Worm (Caenorhabditis elegans) whole organism, young adult: ENCODE results near the gene ZC250.4.
A peak's percentile ranks its signal among the peaks of the same experiment; 100 is the strongest.

Experiments
- B0336.3 ChIP-seq: fragments of 200-800 bp; sonication (Bioruptor generic); IDR thresholded peaks from 2 replicates; pipeline ENCODE4 v1.3.6; 2022; ENCODE audit warnings: missing genetic modification characterization, missing compliant biosample characterization
- F23B12.7 ChIP-seq: sonication (generic microtip); optimal IDR thresholded peaks from 2 replicates; lab custom pipeline; 2017; ENCODE audit warnings: missing genetic modification characterization, mild to moderate bottlenecking, missing compliant biosample characterization, antibody characterized with exemption, moderate library complexity; ENCODE audit not compliant: insufficient read depth
- K12H6.12 ChIP-seq: fragments of 200-800 bp; sonication (Bioruptor generic); optimal IDR thresholded peaks from 2 replicates; lab custom pipeline; 2018; ENCODE audit warnings: mild to moderate bottlenecking, missing genetic modification characterization, missing compliant biosample characterization
- Y53F4B.3 ChIP-seq: fragments of 200-800 bp; sonication (Bioruptor generic); IDR thresholded peaks from 2 replicates; pipeline ENCODE4 v1.3.6; 2022; ENCODE audit warnings: missing genetic modification reagents, missing genetic modification characterization, missing compliant biosample characterization
- Y79H2A.3 ChIP-seq: fragments of 200-800 bp; sonication (Bioruptor generic); conservative IDR thresholded peaks from 2 replicates; pipeline ENCODE4 v1.3.6; 2022; ENCODE audit warnings: missing genetic modification reagents, missing genetic modification characterization, missing compliant biosample characterization
- aptf-2 ChIP-seq: fragments of 200-800 bp; sonication (Bioruptor generic); conservative IDR thresholded peaks from 2 replicates; pipeline ENCODE4 v1.3.6; 2022; ENCODE audit warnings: missing genetic modification reagents, missing genetic modification characterization, missing compliant biosample characterization
- atf-7 ChIP-seq: sonication (generic microtip); optimal IDR thresholded peaks from 2 replicates; lab custom pipeline; 2017; ENCODE audit warnings: mild to moderate bottlenecking, missing genetic modification characterization, missing compliant biosample characterization
- athp-1 ChIP-seq: sonication (generic microtip); optimal IDR thresholded peaks from 2 replicates; lab custom pipeline; 2017; ENCODE audit warnings: mild to moderate bottlenecking, missing genetic modification characterization, missing compliant biosample characterization
- cebp-1 ChIP-seq, 2 experiments: fragments of 200-800 bp in 1 of 2; sonication (Bioruptor generic) in 1 of 2; sonication (generic microtip) in 1 of 2; IDR thresholded peaks in 1 of 2; optimal IDR thresholded peaks in 1 of 2; 2 replicates each; pipeline versions ENCODE4 v1.3.6 to Lab custom; 2017 to 2022; ENCODE audit warnings: missing compliant biosample characterization in 2 of 2, missing genetic modification characterization in 2 of 2, mild to moderate bottlenecking in 1 of 2, missing genetic modification reagents in 1 of 2, moderate library complexity in 1 of 2
- ceh-100 ChIP-seq: fragments of 200-800 bp; sonication (Bioruptor generic); IDR thresholded peaks from 2 replicates; pipeline ENCODE4 v1.3.6; 2022; ENCODE audit warnings: missing genetic modification reagents, missing genetic modification characterization, missing compliant biosample characterization
- ceh-40 ChIP-seq: fragments of 200-800 bp; sonication (Bioruptor generic); IDR thresholded peaks from 2 replicates; pipeline ENCODE4 v1.3.6; 2022; ENCODE audit warnings: missing genetic modification characterization, missing compliant biosample characterization
- die-1 ChIP-seq: sonication (generic microtip); optimal IDR thresholded peaks from 2 replicates; lab custom pipeline; 2016; ENCODE audit warnings: missing genotype, mild to moderate bottlenecking, missing genetic modification characterization, missing compliant biosample characterization
- dox-1 ChIP-seq: fragments of 200-800 bp; sonication (Bioruptor generic); IDR thresholded peaks from 2 replicates; pipeline ENCODE4 v1.3.6; 2022; ENCODE audit warnings: missing genetic modification reagents, missing genetic modification characterization, missing compliant biosample characterization
- egl-18 ChIP-seq: fragments of 200-800 bp; sonication (Bioruptor generic); IDR thresholded peaks from 2 replicates; pipeline ENCODE4 v1.3.6; 2022; ENCODE audit warnings: missing genetic modification reagents, missing genetic modification characterization, missing compliant biosample characterization
- ekl-4 ChIP-seq: fragments of 200-800 bp; sonication (Bioruptor generic); IDR thresholded peaks from 2 replicates; pipeline ENCODE4 v1.3.6; 2022; ENCODE audit warnings: missing genetic modification reagents, missing genetic modification characterization, missing compliant biosample characterization
- gei-17 ChIP-seq: fragments of 200-800 bp; sonication (Bioruptor generic); optimal IDR thresholded peaks from 2 replicates; lab custom pipeline; 2018; ENCODE audit warnings: mild to moderate bottlenecking, missing genetic modification characterization, missing compliant biosample characterization
- him-1 ChIP-seq: sonication (generic microtip); optimal IDR thresholded peaks from 2 replicates; lab custom pipeline; 2016; ENCODE audit warnings: missing genotype, missing genetic modification reagents, missing genetic modification characterization, missing compliant biosample characterization
- hlh-12 ChIP-seq: sonication (generic microtip); optimal IDR thresholded peaks from 2 replicates; lab custom pipeline; 2016; ENCODE audit warnings: missing genetic modification characterization, missing compliant biosample characterization
- hmg-20 ChIP-seq: fragments of 200-800 bp; sonication (Bioruptor generic); IDR thresholded peaks from 2 replicates; pipeline ENCODE4 v1.3.6; 2022; ENCODE audit warnings: missing genetic modification reagents, missing genetic modification characterization, missing compliant biosample characterization
- hsf-1 ChIP-seq: fragments of 200-800 bp; sonication (Bioruptor generic); IDR thresholded peaks from 2 replicates; pipeline ENCODE4 v1.3.6; 2022; ENCODE audit warnings: missing genetic modification reagents, missing genetic modification characterization, missing compliant biosample characterization
- lin-35 ChIP-seq, 3 experiments: fragments of 150-350 bp in 2 of 3; sonication (generic microtip) in 1 of 3; optimal IDR thresholded peaks; 2 replicates each; lab custom pipeline; 2014 to 2018; ENCODE audit warnings: missing biosample characterization in 3 of 3, missing genetic modification characterization in 3 of 3, missing genetic modification reagents in 3 of 3
- lin-40 ChIP-seq: sonication (generic microtip); optimal IDR thresholded peaks from 2 replicates; lab custom pipeline; 2016; ENCODE audit warnings: missing genetic modification characterization, mild to moderate bottlenecking, missing compliant biosample characterization, missing genotype, missing genetic modification reagents
- lir-1 ChIP-seq: fragments of 200-800 bp; sonication (Bioruptor generic); conservative IDR thresholded peaks from 2 replicates; pipeline ENCODE4 v1.3.6; 2022; ENCODE audit warnings: missing genetic modification reagents, missing genetic modification characterization, missing compliant biosample characterization
- lsl-1 ChIP-seq: fragments of 200-800 bp; sonication (Bioruptor generic); optimal IDR thresholded peaks from 2 replicates; lab custom pipeline; 2018; ENCODE audit warnings: mild to moderate bottlenecking, missing genetic modification characterization, moderate library complexity, missing compliant biosample characterization
- madf-6 ChIP-seq: fragments of 200-800 bp; sonication (Bioruptor generic); IDR thresholded peaks from 2 replicates; pipeline ENCODE4 v1.3.6; 2022; ENCODE audit warnings: missing genetic modification reagents, missing genetic modification characterization, missing compliant biosample characterization
- madf-8 ChIP-seq: fragments of 200-800 bp; sonication (Bioruptor generic); conservative IDR thresholded peaks from 2 replicates; pipeline ENCODE4 v1.3.6; 2022; ENCODE audit warnings: missing genetic modification reagents, missing genetic modification characterization, missing compliant biosample characterization
- nhr-90 ChIP-seq: sonication (generic microtip); optimal IDR thresholded peaks from 2 replicates; lab custom pipeline; 2016; ENCODE audit warnings: missing genotype, mild to moderate bottlenecking, missing genetic modification characterization, missing compliant biosample characterization
- pbrm-1 ChIP-seq: fragments of 200-800 bp; sonication (Bioruptor generic); IDR thresholded peaks from 2 replicates; pipeline ENCODE4 v1.3.6; 2022; ENCODE audit warnings: missing genetic modification reagents, missing genetic modification characterization, missing compliant biosample characterization
- repo-1 ChIP-seq: sonication (generic microtip); optimal IDR thresholded peaks from 2 replicates; lab custom pipeline; 2017; ENCODE audit warnings: mild to moderate bottlenecking, missing genetic modification characterization, missing compliant biosample characterization
- snpc-4 ChIP-seq, 5 experiments: fragments of 150-350 bp in 1 of 5; sonication (generic microtip) in 4 of 5; optimal IDR thresholded peaks; 2 replicates each; lab custom pipeline; 2014 to 2018; ENCODE audit warnings: missing genetic modification characterization in 5 of 5, missing biosample characterization in 3 of 5, antibody characterized with exemption in 2 of 5, mild to moderate bottlenecking in 2 of 5, missing compliant biosample characterization in 2 of 5, missing genotype in 2 of 5, moderate library complexity in 2 of 5, missing genetic modification reagents in 1 of 5
- somi-1 ChIP-seq: fragments of 200-800 bp; sonication (Bioruptor generic); optimal IDR thresholded peaks from 2 replicates; lab custom pipeline; 2018; ENCODE audit warnings: mild to moderate bottlenecking, missing genetic modification characterization, missing compliant biosample characterization
- sptf-2 ChIP-seq: fragments of 200-800 bp; sonication (Bioruptor generic); optimal IDR thresholded peaks from 2 replicates; lab custom pipeline; 2018; ENCODE audit warnings: mild to moderate bottlenecking, missing genetic modification characterization, missing compliant biosample characterization
- tlf-1 ChIP-seq: fragments of 200-800 bp; sonication (Bioruptor generic); optimal IDR thresholded peaks from 2 replicates; lab custom pipeline; 2018; ENCODE audit warnings: mild to moderate bottlenecking, missing genetic modification characterization, missing compliant biosample characterization
- zfh-2 ChIP-seq: fragments of 200-800 bp; sonication (Bioruptor generic); conservative IDR thresholded peaks from 2 replicates; pipeline ENCODE4 v1.3.6; 2022; ENCODE audit warnings: missing genetic modification reagents, missing genetic modification characterization, missing compliant biosample characterization
- ztf-18 ChIP-seq: sonication (generic microtip); optimal IDR thresholded peaks from 2 replicates; lab custom pipeline; 2016; ENCODE audit warnings: missing genotype, mild to moderate bottlenecking, missing genetic modification characterization, missing compliant biosample characterization
- ztf-25 ChIP-seq: fragments of 200-800 bp; sonication (Bioruptor generic); IDR thresholded peaks from 2 replicates; pipeline ENCODE4 v1.3.6; 2022; ENCODE audit warnings: missing genetic modification reagents, missing genetic modification characterization, missing compliant biosample characterization
- ztf-26 ChIP-seq: sonication (generic microtip); optimal IDR thresholded peaks from 2 replicates; lab custom pipeline; 2017; ENCODE audit warnings: missing genetic modification characterization, missing compliant biosample characterization
- ztf-28 ChIP-seq: fragments of 200-800 bp; sonication (Bioruptor generic); IDR thresholded peaks from 2 replicates; pipeline ENCODE4 v1.3.6; 2022; ENCODE audit warnings: missing genetic modification reagents, missing genetic modification characterization, missing compliant biosample characterization

The ZC250.4 gene

DNA sequence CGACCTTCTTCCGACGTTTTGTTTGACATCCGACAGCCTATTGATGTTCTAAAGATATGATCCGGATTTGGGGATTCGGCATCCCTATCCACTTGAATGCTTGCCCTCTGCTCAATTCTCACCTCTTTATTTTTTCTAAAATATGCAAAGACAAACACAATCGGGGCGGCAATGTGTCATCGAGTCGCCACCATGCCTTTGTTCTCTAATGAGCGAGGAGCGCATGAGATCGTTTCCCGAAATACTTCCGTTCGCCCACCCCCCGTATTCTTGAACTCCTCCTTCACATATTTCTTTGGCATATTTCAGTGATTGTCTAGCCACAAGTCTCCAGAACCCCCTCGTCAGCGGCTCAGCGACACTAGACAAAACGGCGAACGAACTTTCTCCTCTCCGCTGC lies 13.6 kb downstream of the ZC250.4 start, which contains the start of gene cyn-17:
TSS of gene cyn-17 (plus strand) at position 301 of the 400 bp plus-strand sequence.
- no peak for TF ChIP-seq atf-7 (tag; lab: Kevin White, UChicago)
- no peak for TF ChIP-seq nhr-90 (tag; lab: Kevin White, UChicago)
- TF ChIP-seq ztf-18 (tag; lab: Kevin White, UChicago) = no peak

DNA sequence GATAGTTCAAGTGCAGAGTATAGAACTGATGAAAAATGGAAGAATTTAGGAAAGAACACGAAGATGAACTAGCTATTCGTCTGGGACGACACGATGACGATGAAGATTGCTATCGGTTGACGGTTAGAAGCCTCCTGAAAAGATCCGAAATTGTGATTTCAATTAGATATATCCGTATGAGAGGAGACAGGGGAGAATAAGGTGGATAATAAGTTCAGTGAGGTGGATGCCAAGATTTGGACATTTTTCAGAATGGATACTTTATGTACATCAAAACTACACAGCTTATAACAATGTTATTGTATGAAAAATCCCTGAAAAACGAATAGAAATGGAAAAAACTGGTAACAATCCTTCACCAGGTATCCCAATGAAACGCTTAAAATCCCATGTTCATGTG lies 14.8 kb downstream of the ZC250.4 start, which contains the start of gene nstp-3:
TSS of gene nstp-3 (minus strand) at position 101 of the 400 bp plus-strand sequence.
- TF ChIP-seq hmg-20 (GFP tag; lab: Robert Waterston, UW) (no peak), Y79H2A.3 (GFP tag; lab: Robert Waterston, UW) (no peak), cebp-1 (GFP tag; IDR thresholded peaks at IDR 0.05; lab: Robert Waterston, UW) (no peak), cebp-1 (tag; optimal IDR thresholded peaks at IDR 0.05; lab: Kevin White, UChicago) (no peak)

DNA sequence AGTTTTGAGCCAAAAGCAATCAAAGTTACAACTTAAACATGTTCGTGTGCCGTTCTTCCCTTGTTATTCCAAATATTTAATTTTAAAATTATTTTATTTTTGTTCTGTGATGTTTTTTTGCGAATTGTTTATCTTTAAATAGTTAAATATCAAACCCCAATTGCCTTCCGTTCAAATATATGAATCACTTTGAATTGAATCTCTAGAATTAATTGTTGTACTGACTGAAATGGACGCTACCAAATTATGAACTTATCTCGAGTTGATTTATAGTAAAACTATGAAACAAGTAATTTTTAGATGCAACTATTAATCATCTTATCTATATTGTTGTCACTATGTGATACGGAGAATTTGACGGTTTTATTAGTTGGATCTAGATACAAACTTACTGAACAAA lies 20.9 kb downstream of the ZC250.4 start, which contains the start of gene ZC250.2:
TSS of gene ZC250.2 (plus strand) at position 301 of the 400 bp plus-strand sequence.
- TF ChIP-seq repo-1 (tag; lab: Kevin White, UChicago) = no peak
- TF ChIP-seq hsf-1 (GFP tag; lab: Robert Waterston, UW) = 0 out of 2 replicates have a peak, but pooled peaks have one; percentile 27
- TF ChIP-seq ekl-4 = no peak

DNA sequence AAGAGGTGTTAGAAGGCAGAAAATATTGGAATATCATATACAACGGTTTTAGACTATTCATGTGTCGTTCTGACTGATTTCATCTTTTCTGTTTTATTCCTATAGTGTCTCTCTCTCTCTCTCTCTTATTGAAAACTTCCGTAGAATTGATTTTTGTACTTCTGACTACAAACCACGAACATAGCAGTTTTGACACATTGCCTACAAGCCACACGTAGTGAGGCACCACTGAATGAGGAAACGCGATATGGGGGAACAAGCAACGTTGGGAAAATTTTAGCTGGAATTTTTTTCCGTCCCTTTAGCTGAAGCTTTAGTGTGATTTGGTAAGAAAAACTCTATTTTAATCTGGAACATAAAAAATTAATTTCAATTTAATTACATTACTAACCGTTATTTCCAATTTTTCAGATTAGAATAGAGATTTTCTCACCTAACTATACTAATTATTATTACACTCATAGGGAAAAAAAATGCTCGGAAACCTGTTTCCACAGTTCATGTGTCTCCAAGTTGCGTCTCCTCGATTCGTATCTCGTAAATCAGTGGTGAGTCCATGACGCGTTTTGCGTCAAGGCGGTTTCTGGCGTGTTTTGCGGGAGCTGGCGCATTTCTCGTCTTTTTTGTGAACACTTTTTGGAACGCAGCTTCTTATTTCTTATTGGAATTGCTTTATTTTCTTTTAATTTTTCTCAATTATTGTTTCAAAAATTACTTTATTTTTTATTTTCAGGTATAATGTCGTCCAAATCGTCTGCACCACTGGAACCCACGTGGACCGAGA lies 22.2 kb downstream of the ZC250.4 start, which contains the start of the genes nhr-142 and F44E7.9:
TSS of gene nhr-142 (minus strand) at position 57 of the 784 bp plus-strand sequence.
TSS of gene F44E7.9 (plus strand) at position 734 of the 784 bp plus-strand sequence.
- peak; percentile 52 for TF ChIP-seq him-1 (tag; lab: Kevin White, UChicago)
- peak; percentile 54; the same call in 1 of the 2 replicates for TF ChIP-seq cebp-1 (GFP tag; IDR thresholded peaks at IDR 0.05; lab: Robert Waterston, UW)
- peak; percentile 84 for TF ChIP-seq cebp-1 (tag; optimal IDR thresholded peaks at IDR 0.05; lab: Kevin White, UChicago)
- TF ChIP-seq ztf-28 (GFP tag; lab: Robert Waterston, UW) = 0 out of 2 replicates have a peak, but pooled peaks have one; percentile 39
- TF ChIP-seq dox-1 (GFP tag; lab: Robert Waterston, UW) = peak; percentile 95
- 0 out of 2 replicates have a peak, but pooled peaks have one; percentile 9 for TF ChIP-seq ztf-25
- TF ChIP-seq lin-35 (GFP tag; optimal IDR thresholded peaks at IDR 0.05; lab: Kevin White, UChicago) = peak in 2 of 3 experiments; percentile 54 to 72
- TF ChIP-seq ztf-26 (tag; lab: Kevin White, UChicago) = peak; percentile 47
- peak; percentile 89 for TF ChIP-seq lin-40 (tag; lab: Kevin White, UChicago)
- TF ChIP-seq athp-1 = peak; percentile 56
- TF ChIP-seq somi-1 (GFP tag; lab: Kevin White, UChicago) = peak; percentile 59
- no peak for TF ChIP-seq gei-17
- TF ChIP-seq pbrm-1 (GFP tag; lab: Robert Waterston, UW) = peak; percentile 85
- TF ChIP-seq Y53F4B.3 (GFP tag; lab: Robert Waterston, UW) = no peak
- TF ChIP-seq tlf-1 = peak; percentile 78
- peak; percentile 47 for TF ChIP-seq madf-8
- TF ChIP-seq die-1 (tag; lab: Kevin White, UChicago) = no peak
- peak; percentile 66 for TF ChIP-seq K12H6.12
- TF ChIP-seq atf-7 (tag; lab: Kevin White, UChicago) = peak; percentile 32
- TF ChIP-seq lir-1 (GFP tag; lab: Robert Waterston, UW) = peak; percentile 73
- TF ChIP-seq F23B12.7 (tag; lab: Kevin White, UChicago) = peak; percentile 65
- no peak for TF ChIP-seq zfh-2 (GFP tag; lab: Robert Waterston, UW)
- no peak for TF ChIP-seq Y79H2A.3 (GFP tag; lab: Robert Waterston, UW)
- TF ChIP-seq B0336.3 (GFP tag; lab: Robert Waterston, UW) = peak; percentile 71
- peak; percentile 78 for TF ChIP-seq madf-6 (GFP tag; lab: Robert Waterston, UW)
- peak; percentile 95 for TF ChIP-seq ceh-100 (GFP tag; lab: Robert Waterston, UW)
- TF ChIP-seq snpc-4 (GFP tag; optimal IDR thresholded peaks at IDR 0.05; lab: Kevin White, UChicago) = peak; percentile 32
- TF ChIP-seq snpc-4 (tag; optimal IDR thresholded peaks at IDR 0.05; lab: Kevin White, UChicago) = peak; percentile 54 to 79 (median 72)
- no peak for TF ChIP-seq hlh-12 (tag; lab: Kevin White, UChicago)
- no peak for TF ChIP-seq sptf-2
- TF ChIP-seq ceh-40 (GFP tag; lab: Robert Waterston, UW) = no peak
- peak; percentile 73 for TF ChIP-seq lsl-1 (GFP tag; lab: Kevin White, UChicago)
- no peak for TF ChIP-seq egl-18 (GFP tag; lab: Robert Waterston, UW)
- no peak for TF ChIP-seq aptf-2
- TF ChIP-seq ztf-18 (tag; lab: Kevin White, UChicago) = peak; percentile 98
